Fruit fly (Drosophila melanogaster) whole organism, prepupa: ENCODE data around the gene UQCR-Q.
A peak's percentile ranks its signal among the peaks of the same experiment; 100 is the strongest.

ENCODE experiments used
- Blimp-1 ChIP-seq: fragments of 200-800 bp; sonication (Bioruptor generic); optimal IDR thresholded peaks from 3 replicates; lab custom pipeline; 2017; ENCODE audit warnings: missing biosample characterization, missing genetic modification characterization, mild to moderate bottlenecking, moderate library complexity, missing genetic modification reagents
- CG10669 ChIP-seq: fragments of 200-800 bp; sonication (Bioruptor generic); optimal IDR thresholded peaks from 3 replicates; lab custom pipeline; 2018; ENCODE audit warnings: missing biosample characterization, mild to moderate bottlenecking, missing genetic modification characterization, moderate library complexity
- CG11762 ChIP-seq: fragments of 200-800 bp; sonication (Bioruptor generic); optimal IDR thresholded peaks from 3 replicates; lab custom pipeline; 2016; ENCODE audit warnings: missing biosample characterization, missing genetic modification characterization; ENCODE audit not compliant: insufficient read depth
- CG11902 ChIP-seq: fragments of 200-800 bp; sonication (Bioruptor generic); optimal IDR thresholded peaks from 3 replicates; lab custom pipeline; 2016; ENCODE audit warnings: missing biosample characterization, missing genetic modification characterization
- CG15336 ChIP-seq: fragments of 200-800 bp; sonication (Bioruptor generic); IDR thresholded peaks from 2 replicates; pipeline ENCODE4 v1.3.6; 2022; ENCODE audit warnings: missing biosample characterization, missing genetic modification characterization
- CG1621 ChIP-seq: fragments of 200-800 bp; sonication (Bioruptor generic); optimal IDR thresholded peaks from 3 replicates; lab custom pipeline; 2018; ENCODE audit warnings: missing biosample characterization, mild to moderate bottlenecking, missing genetic modification characterization
- CG16779 ChIP-seq: fragments of 200-800 bp; sonication (Bioruptor generic); optimal IDR thresholded peaks from 3 replicates; lab custom pipeline; 2017; ENCODE audit warnings: missing biosample characterization, mild to moderate bottlenecking, missing genetic modification characterization
- CG31627 ChIP-seq: fragments of 200-800 bp; sonication (Bioruptor generic); optimal IDR thresholded peaks from 3 replicates; lab custom pipeline; 2016; ENCODE audit warnings: missing biosample characterization, missing genetic modification characterization
- CG34406 ChIP-seq: fragments of 200-800 bp; sonication (Bioruptor generic); optimal IDR thresholded peaks from 3 replicates; lab custom pipeline; 2016; ENCODE audit warnings: missing biosample characterization, missing genetic modification characterization
- CG3919 ChIP-seq: fragments of 200-800 bp; sonication (Bioruptor generic); optimal IDR thresholded peaks from 3 replicates; lab custom pipeline; 2016; ENCODE audit warnings: missing biosample characterization, missing genetic modification characterization
- CG4318 ChIP-seq: fragments of 200-800 bp; sonication (Bioruptor generic); optimal IDR thresholded peaks from 3 replicates; lab custom pipeline; 2017; ENCODE audit warnings: missing biosample characterization, mild to moderate bottlenecking, missing genetic modification characterization
- CG6276 ChIP-seq: fragments of 200-800 bp; sonication (Bioruptor generic); optimal IDR thresholded peaks from 2 replicates; lab custom pipeline; 2017; ENCODE audit warnings: missing biosample characterization, mild to moderate bottlenecking, missing genetic modification characterization
- CG6854 ChIP-seq: fragments of 200-800 bp; sonication (Bioruptor generic); optimal IDR thresholded peaks from 2 replicates; lab custom pipeline; 2017; ENCODE audit warnings: missing biosample characterization, mild to moderate bottlenecking, missing genetic modification characterization
- CG7368 ChIP-seq: fragments of 200-800 bp; sonication (Bioruptor generic); optimal IDR thresholded peaks from 3 replicates; lab custom pipeline; 2016; ENCODE audit warnings: missing biosample characterization, missing genetic modification characterization
- CG8119 ChIP-seq: fragments of 200-800 bp; sonication (Bioruptor generic); IDR thresholded peaks from 3 replicates; pipeline ENCODE4 v1.3.6; 2022; ENCODE audit warnings: missing biosample characterization, missing genetic modification characterization
- CG8319 ChIP-seq: fragments of 200-800 bp; sonication (Bioruptor generic); optimal IDR thresholded peaks from 3 replicates; lab custom pipeline; 2016; ENCODE audit warnings: missing biosample characterization, missing genetic modification characterization
- CG8632 ChIP-seq: fragments of 200-800 bp; sonication (Bioruptor generic); optimal IDR thresholded peaks from 3 replicates; lab custom pipeline; 2016; ENCODE audit warnings: missing biosample characterization, missing genetic modification characterization
- CG9139 ChIP-seq: fragments of 200-800 bp; sonication (Bioruptor generic); optimal IDR thresholded peaks from 3 replicates; lab custom pipeline; 2017; ENCODE audit warnings: missing biosample characterization, mild to moderate bottlenecking, missing genetic modification characterization
- Eip93F ChIP-seq: fragments of 200-800 bp; sonication (Bioruptor generic); optimal IDR thresholded peaks from 2 replicates; lab custom pipeline; 2016; ENCODE audit warnings: missing biosample characterization, mild to moderate bottlenecking, missing genetic modification characterization
- Ets21C ChIP-seq: fragments of 200-800 bp; sonication (Bioruptor generic); optimal IDR thresholded peaks from 3 replicates; lab custom pipeline; 2016; ENCODE audit warnings: missing biosample characterization, missing genetic modification characterization
- Ets96B ChIP-seq: fragments of 200-800 bp; optimal IDR thresholded peaks from 2 replicates; lab custom pipeline; 2019; ENCODE audit warnings: missing biosample characterization, mild to moderate bottlenecking, missing genetic modification characterization, moderate library complexity
- Hr4 ChIP-seq: fragments of 200-800 bp; sonication (Bioruptor generic); optimal IDR thresholded peaks from 3 replicates; lab custom pipeline; 2016; ENCODE audit warnings: missing biosample characterization, missing genetic modification characterization
- Lpt ChIP-seq: fragments of 200-800 bp; sonication (Bioruptor generic); optimal IDR thresholded peaks from 3 replicates; lab custom pipeline; 2016; ENCODE audit warnings: missing biosample characterization, missing genetic modification characterization
- Met ChIP-seq: fragments of 200-800 bp; sonication (Bioruptor generic); optimal IDR thresholded peaks from 3 replicates; lab custom pipeline; 2016; ENCODE audit warnings: missing biosample characterization, missing genetic modification characterization
- Smox ChIP-seq: fragments of 200-800 bp; sonication (Bioruptor generic); optimal IDR thresholded peaks from 3 replicates; lab custom pipeline; 2016; ENCODE audit warnings: missing biosample characterization, missing genetic modification characterization
- Sox102F ChIP-seq: fragments of 200-800 bp; sonication (Bioruptor generic); optimal IDR thresholded peaks from 2 replicates; lab custom pipeline; 2016; ENCODE audit warnings: missing biosample characterization, mild to moderate bottlenecking, missing genetic modification characterization
- Sox14 ChIP-seq: fragments of 200-800 bp; sonication (Bioruptor generic); optimal IDR thresholded peaks from 3 replicates; lab custom pipeline; 2016; ENCODE audit warnings: missing biosample characterization, missing genetic modification characterization
- achi ChIP-seq: fragments of 200-800 bp; sonication (Bioruptor generic); optimal IDR thresholded peaks from 3 replicates; lab custom pipeline; 2016; ENCODE audit warnings: missing biosample characterization, missing genetic modification characterization
- acj6 ChIP-seq: fragments of 200-800 bp; sonication (Bioruptor generic); optimal IDR thresholded peaks from 3 replicates; lab custom pipeline; 2016; ENCODE audit warnings: missing biosample characterization, missing genetic modification characterization
- cyc ChIP-seq: fragments of 200-800 bp; sonication (Bioruptor generic); optimal IDR thresholded peaks from 3 replicates; lab custom pipeline; 2016; ENCODE audit warnings: missing biosample characterization, missing genetic modification characterization
- dac ChIP-seq: fragments of 200-800 bp; sonication (Bioruptor generic); optimal IDR thresholded peaks from 2 replicates; lab custom pipeline; 2017; ENCODE audit warnings: missing biosample characterization, mild to moderate bottlenecking, missing genetic modification characterization
- dsx ChIP-seq: fragments of 200-800 bp; optimal IDR thresholded peaks from 3 replicates; lab custom pipeline; 2019; ENCODE audit warnings: missing biosample characterization, mild to moderate bottlenecking, missing genetic modification characterization, moderate library complexity; ENCODE audit not compliant: poor library complexity, severe bottlenecking
- esn ChIP-seq: fragments of 200-800 bp; sonication (Bioruptor generic); optimal IDR thresholded peaks from 2 replicates; lab custom pipeline; 2016; ENCODE audit warnings: missing biosample characterization, mild to moderate bottlenecking, missing genetic modification characterization, moderate library complexity
- fd59A ChIP-seq: fragments of 200-800 bp; sonication (Bioruptor generic); optimal IDR thresholded peaks from 2 replicates; lab custom pipeline; 2017; ENCODE audit warnings: missing biosample characterization, mild to moderate bottlenecking, missing genetic modification characterization, missing genetic modification reagents
- fd85E ChIP-seq: fragments of 200-800 bp; sonication (Bioruptor generic); optimal IDR thresholded peaks from 3 replicates; lab custom pipeline; 2016; ENCODE audit warnings: missing biosample characterization, missing genetic modification characterization
- fkh ChIP-seq: fragments of 200-800 bp; sonication (Bioruptor generic); optimal IDR thresholded peaks from 3 replicates; lab custom pipeline; 2017; ENCODE audit warnings: missing biosample characterization, mild to moderate bottlenecking, missing genetic modification characterization, moderate library complexity
- lz ChIP-seq: fragments of 200-800 bp; sonication (Bioruptor generic); optimal IDR thresholded peaks from 3 replicates; lab custom pipeline; 2016; ENCODE audit warnings: missing biosample characterization, missing genetic modification characterization
- net ChIP-seq: fragments of 200-800 bp; sonication (Bioruptor generic); optimal IDR thresholded peaks from 3 replicates; lab custom pipeline; 2016; ENCODE audit warnings: missing biosample characterization, missing genetic modification characterization
- salr ChIP-seq, 2 experiments: fragments of 200-800 bp; sonication (Bioruptor generic); optimal IDR thresholded peaks; 3 replicates each; lab custom pipeline; 2016 to 2018; ENCODE audit warnings: missing biosample characterization in 2 of 2, missing genetic modification characterization in 2 of 2, mild to moderate bottlenecking in 1 of 2
- spab ChIP-seq: fragments of 200-800 bp; sonication (Bioruptor generic); optimal IDR thresholded peaks from 2 replicates; lab custom pipeline; 2017; ENCODE audit warnings: missing biosample characterization, mild to moderate bottlenecking, missing genetic modification characterization, missing genetic modification reagents
- svp ChIP-seq: fragments of 200-800 bp; sonication (Bioruptor generic); peaks from one replicate; lab custom pipeline; 2016; ENCODE audit warnings: missing biosample characterization, missing genetic modification characterization
- topi ChIP-seq: fragments of 200-800 bp; sonication (Bioruptor generic); optimal IDR thresholded peaks from 3 replicates; lab custom pipeline; 2016; ENCODE audit warnings: missing biosample characterization, missing genetic modification characterization
- vri ChIP-seq: fragments of 200-800 bp; sonication (Bioruptor generic); optimal IDR thresholded peaks from 3 replicates; lab custom pipeline; 2016; ENCODE audit warnings: missing biosample characterization, mild to moderate bottlenecking, missing genetic modification characterization

UQCR-Q gene

dm6 chr3L:17428779-17429178 lies 45.8 kb upstream of the UQCR-Q start, which contains the start of gene Gorab (continued):
- TF ChIP-seq spab (GFP tag; lab: Kevin White, UChicago) (peak; percentile 52), CG6854 (GFP tag; lab: Kevin White, UChicago) (no peak), Blimp-1 (GFP tag; lab: Kevin White, UChicago) (peak; percentile 47), achi (GFP tag; lab: Kevin White, UChicago) (peak; percentile 86), dac (GFP tag; lab: Kevin White, UChicago) (peak; percentile 46), fd59A (GFP tag; lab: Kevin White, UChicago) (peak; percentile 39), svp (GFP tag; lab: Kevin White, UChicago) (peak; percentile 95), Ets96B (tag; lab: Kevin White, UChicago) (peak; percentile 89), fd85E (GFP tag; lab: Kevin White, UChicago) (peak; percentile 18), CG34406 (GFP tag; lab: Kevin White, UChicago) (peak; percentile 81), vri (GFP tag; lab: Kevin White, UChicago) (peak; percentile 67), CG11762 (GFP tag; lab: Kevin White, UChicago) (peak; percentile 56), CG8319 (GFP tag; lab: Kevin White, UChicago) (peak; percentile 74), Hr4 (peak; percentile 90), CG1621 (peak; percentile 51), topi (GFP tag; lab: Kevin White, UChicago) (peak; percentile 90), Smox (GFP tag; lab: Kevin White, UChicago) (peak; percentile 85), CG3919 (GFP tag; lab: Kevin White, UChicago) (peak; percentile 87), CG8119 (GFP tag; lab: Robert Waterston, UW) (peak; percentile 84), fkh (GFP tag; lab: Kevin White, UChicago) (peak; percentile 98), dsx (GFP tag; lab: Kevin White, UChicago) (peak; percentile 77), Ets21C (GFP tag; lab: Kevin White, UChicago) (peak; percentile 77), CG7368 (GFP tag; lab: Kevin White, UChicago) (peak; percentile 72), CG10669 (GFP tag; lab: Kevin White, UChicago) (peak; percentile 82), cyc (GFP tag; lab: Kevin White, UChicago) (peak; percentile 90), net (GFP tag; lab: Kevin White, UChicago) (peak; percentile 70), CG8632 (peak; percentile 79), lz (GFP tag; lab: Kevin White, UChicago) (peak; percentile 82), salr (GFP tag; optimal IDR thresholded peaks at IDR 0.05; lab: Kevin White, UChicago) (peak; percentile 52 to 70), CG16779 (tag; lab: Kevin White, UChicago) (no peak), CG11902 (GFP tag; lab: Kevin White, UChicago) (peak; percentile 92), CG15336 (GFP tag; lab: Robert Waterston, UW) (peak; percentile 86), CG4318 (GFP tag; lab: Kevin White, UChicago) (peak; percentile 81)

dm6 chr3L:17430390-17430789 lies 44.2 kb upstream of the UQCR-Q start:
- TF ChIP-seq fd85E (GFP tag; lab: Kevin White, UChicago) = no peak
- no peak for TF ChIP-seq Ets96B (tag; lab: Kevin White, UChicago)
- TF ChIP-seq Sox102F (GFP tag; lab: Kevin White, UChicago) = no peak
- no peak for TF ChIP-seq CG8632
- no peak for TF ChIP-seq CG11762 (GFP tag; lab: Kevin White, UChicago)
- no peak for TF ChIP-seq CG8319 (GFP tag; lab: Kevin White, UChicago)
- no peak for TF ChIP-seq Met (GFP tag; lab: Kevin White, UChicago)
- no peak for TF ChIP-seq CG1621
- no peak for TF ChIP-seq CG9139 (GFP tag; lab: Kevin White, UChicago)
- no peak for TF ChIP-seq Lpt
- TF ChIP-seq CG7368 (GFP tag; lab: Kevin White, UChicago) = no peak
- TF ChIP-seq Blimp-1 (GFP tag; lab: Kevin White, UChicago) = peak; percentile 36
- no peak for TF ChIP-seq Hr4
- TF ChIP-seq CG31627 (GFP tag; lab: Kevin White, UChicago) = no peak
- no peak for TF ChIP-seq lz (GFP tag; lab: Kevin White, UChicago)
- TF ChIP-seq Eip93F = no peak
- TF ChIP-seq Sox14 = no peak
- peak; percentile 68 for TF ChIP-seq fkh (GFP tag; lab: Kevin White, UChicago)
- TF ChIP-seq svp (GFP tag; lab: Kevin White, UChicago) = peak; percentile 18
- peak; percentile 26 for TF ChIP-seq vri (GFP tag; lab: Kevin White, UChicago)
- no peak for TF ChIP-seq acj6
- no peak for TF ChIP-seq esn
- TF ChIP-seq CG6276 (GFP tag; lab: Kevin White, UChicago) = no peak
- no peak for TF ChIP-seq Ets21C (GFP tag; lab: Kevin White, UChicago)
- TF ChIP-seq dsx (GFP tag; lab: Kevin White, UChicago) = peak; percentile 32
